Fruit fly (Drosophila melanogaster): ENCODE measurements around the gene Tgi.

The Tgi gene

dm6 chr3L:13477453-13478184 is 9.0 kb upstream of the Tgi start, which contains the start of gene stv:
Gene stv, plus strand, starts transcription at chr3L:13477541.
- TF ChIP-seq CG17801 (GFP tag; optimal IDR thresholded peaks at IDR 0.05; ENCODE audit: partially characterized antibody) = no peak

dm6 chr3L:13478339-13479203 is 8.0 kb upstream of the Tgi start:
- TF ChIP-seq CG17801 (GFP tag; optimal IDR thresholded peaks at IDR 0.05; ENCODE audit: partially characterized antibody) = no peak

- TF ChIP-seq CG17801 (GFP tag; optimal IDR thresholded peaks at IDR 0.05; ENCODE audit: partially characterized antibody) = no peak
These were observed 7.4 kb upstream of the Tgi start for dm6 chr3L:13479204-13479600.

DNA sequence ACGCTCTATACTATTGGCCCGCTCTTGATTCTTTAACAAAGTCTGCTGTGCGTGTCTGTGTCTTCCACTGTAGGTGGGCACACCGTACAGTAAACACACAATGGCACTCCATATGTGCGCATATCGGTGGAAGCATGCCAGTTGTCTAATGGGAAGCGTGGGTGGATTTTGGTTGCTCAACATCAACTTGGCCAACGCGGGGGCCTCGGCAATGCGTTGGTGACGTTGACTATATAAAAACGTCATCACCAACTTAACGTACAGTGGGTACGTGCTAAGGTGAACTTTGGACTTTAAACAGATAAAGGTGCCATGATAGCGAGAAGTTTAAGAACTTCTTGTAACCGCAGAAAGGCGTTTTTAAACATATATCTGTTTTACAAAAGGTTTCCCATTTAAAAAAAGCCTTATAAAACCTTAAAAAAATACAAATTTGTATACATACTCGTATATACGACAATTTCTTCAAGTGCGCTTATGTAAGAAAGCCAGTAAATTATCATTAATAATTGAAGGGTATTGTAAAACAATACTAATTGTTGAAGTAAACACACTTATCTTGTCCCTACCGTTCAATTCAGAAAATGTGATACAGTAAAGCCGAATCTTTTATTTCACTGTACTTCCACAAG is 6.9 kb upstream of the Tgi start:
- peak; percentile 44 for TF ChIP-seq CG17801 (GFP tag; optimal IDR thresholded peaks at IDR 0.05; ENCODE audit: partially characterized antibody)

dm6 chr3L:13480241-13480627 is 6.4 kb upstream of the Tgi start:
- no peak for TF ChIP-seq CG17801 (GFP tag; optimal IDR thresholded peaks at IDR 0.05; ENCODE audit: partially characterized antibody)

DNA sequence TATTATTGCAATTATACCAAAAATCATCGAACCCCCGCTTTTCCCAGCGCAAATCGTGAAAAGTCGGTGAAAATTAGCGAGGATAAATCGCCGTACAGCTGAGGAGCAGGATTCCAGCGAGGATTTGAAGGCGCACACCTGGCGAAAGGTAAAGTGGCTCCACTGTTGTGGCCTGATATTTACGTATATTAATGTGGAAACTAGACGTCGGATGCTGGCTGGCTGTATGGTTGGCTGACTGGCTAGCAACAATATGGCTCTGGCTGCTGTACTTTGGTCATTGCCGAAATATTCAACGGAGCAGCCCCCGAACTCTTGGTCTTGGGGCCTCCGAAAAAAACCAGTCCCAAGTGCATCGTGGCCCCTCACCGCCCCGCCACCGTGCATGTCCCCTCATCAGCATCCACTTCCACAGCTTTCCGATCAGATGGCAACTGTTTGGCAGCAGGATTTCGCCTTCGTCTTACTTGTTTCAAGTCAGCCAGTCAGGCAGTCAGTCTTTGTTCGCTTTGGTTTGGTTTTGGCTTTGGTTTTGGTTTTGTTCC is 335 bp downstream of the Tgi start:
- TF ChIP-seq CG17801 (GFP tag; optimal IDR thresholded peaks at IDR 0.05; ENCODE audit: partially characterized antibody) = no peak

- TF ChIP-seq CG17801 (GFP tag; optimal IDR thresholded peaks at IDR 0.05; ENCODE audit: partially characterized antibody) = no peak
These were observed 1.7 kb downstream of the Tgi start for dm6 chr3L:13488129-13488876.

DNA sequence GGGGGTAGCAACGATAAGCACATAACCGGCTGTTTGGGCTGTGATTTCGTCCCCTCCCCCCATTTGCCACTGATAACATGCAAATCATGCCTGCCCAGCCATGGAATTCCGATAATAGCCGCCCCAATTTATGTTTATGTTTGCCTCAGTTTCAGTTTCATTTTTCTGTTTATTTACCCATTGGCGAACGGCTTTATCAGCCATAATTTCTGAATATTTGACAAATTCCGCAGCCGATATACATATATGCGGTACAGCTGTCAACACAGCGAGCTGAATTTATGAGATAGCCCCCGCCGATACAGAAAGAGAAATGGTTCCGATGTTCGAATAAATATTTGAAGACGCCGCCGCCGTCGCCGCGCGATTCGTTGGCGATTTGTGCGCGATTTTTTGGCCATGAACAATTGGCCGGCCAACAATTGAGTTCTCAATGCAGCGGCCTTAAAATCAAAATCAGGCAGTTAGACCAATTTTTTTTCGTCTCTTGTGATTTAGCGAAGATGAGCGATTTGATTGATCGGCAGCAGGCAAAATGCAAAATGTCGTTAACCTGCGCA is 2.7 kb downstream of the Tgi start:
- no peak for TF ChIP-seq CG17801 (GFP tag; optimal IDR thresholded peaks at IDR 0.05; ENCODE audit: partially characterized antibody)

dm6 chr3L:13490689-13491348 is 4.2 kb downstream of the Tgi start:
- no peak for TF ChIP-seq CG17801 (GFP tag; optimal IDR thresholded peaks at IDR 0.05; ENCODE audit: partially characterized antibody)

- peak; percentile 37 for TF ChIP-seq CG17801 (GFP tag; optimal IDR thresholded peaks at IDR 0.05; ENCODE audit: partially characterized antibody)
These were observed 7.9 kb downstream of the Tgi start for dm6 chr3L:13494363-13495015.

- no peak for TF ChIP-seq CG17801 (GFP tag; optimal IDR thresholded peaks at IDR 0.05; ENCODE audit: partially characterized antibody)
These were observed 8.5 kb downstream of the Tgi start for dm6 chr3L:13495065-13495464.

- TF ChIP-seq CG17801 (GFP tag; optimal IDR thresholded peaks at IDR 0.05; ENCODE audit: partially characterized antibody) = no peak
These were observed 11.2 kb downstream of the Tgi start for dm6 chr3L:13497720-13498355.

dm6 chr3L:13499531-13499930 is 12.9 kb downstream of the Tgi start:
- no peak for TF ChIP-seq CG17801 (GFP tag; optimal IDR thresholded peaks at IDR 0.05; ENCODE audit: partially characterized antibody)

All from ovary, adult (tissue).